Fruit fly (Drosophila melanogaster): ENCODE data around the gene CG5412.

Gene CG5412

dm6 chr3R:20560019-20560667, 16.7 kb upstream of the CG5412 start, which contains the start of gene CG15922 (continued):
- no peak for TF ChIP-seq CG8924 (tag; optimal IDR thresholded peaks at IDR 0.05)
- no peak; the same call in 1 of the 2 replicates for TF ChIP-seq Atf6 (GFP tag; IDR thresholded peaks at IDR 0.05)
- no peak for TF ChIP-seq ems (GFP tag; optimal IDR thresholded peaks at IDR 0.05)
- no peak for TF ChIP-seq p53 (GFP tag; optimal IDR thresholded peaks at IDR 0.05)
- no peak for TF ChIP-seq HLH4C (GFP tag; IDR thresholded peaks at IDR 0.05; ENCODE audit: partially characterized antibody)
- TF ChIP-seq Doc2 (GFP tag; IDR thresholded peaks at IDR 0.05): no peak

dm6 chr3R:20560668-20561226, 16.1 kb upstream of the CG5412 start, which contains the start of gene CG5191:
CG5191 (plus strand) TSS chr3R:20560865.
- TF ChIP-seq CoRest (tag; optimal IDR thresholded peaks at IDR 0.05) (peak; percentile 13), D19A (tag; optimal IDR thresholded peaks at IDR 0.05) (peak; percentile 39), Eip74EF (GFP tag; optimal IDR thresholded peaks at IDR 0.05) (peak in 1 of 2 experiments; percentile 5), Adf1 (GFP tag; IDR thresholded peaks at IDR 0.05) (peak; percentile 47), phol (tag; optimal IDR thresholded peaks at IDR 0.05) (peak; percentile 30), sr (GFP tag; IDR thresholded peaks at IDR 0.05) (0 out of 3 replicates have a peak, but pooled peaks have one; percentile 7), CG12299 (tag; optimal IDR thresholded peaks at IDR 0.05) (no peak), chinmo (GFP tag; IDR thresholded peaks at IDR 0.05; ENCODE audit: partially characterized antibody) (peak; percentile 84; the same call in 1 of the 4 replicates), Tbp (GFP tag; optimal IDR thresholded peaks at IDR 0.05) (no peak), cad (GFP tag; optimal IDR thresholded peaks at IDR 0.05) (peak; percentile 23), unc-4 (GFP tag; IDR thresholded peaks at IDR 0.05; ENCODE audit: partially characterized antibody) (0 out of 2 replicates have a peak, but pooled peaks have one; percentile 31), fd64A (GFP tag; optimal IDR thresholded peaks at IDR 0.05) (peak; percentile 30), CG14710 (tag; optimal IDR thresholded peaks at IDR 0.05) (peak; percentile 1), grau (tag; optimal IDR thresholded peaks at IDR 0.05) (peak; percentile 21), B-H1 (GFP tag; IDR thresholded peaks at IDR 0.05) (0 out of 3 replicates have a peak, but pooled peaks have one; percentile 6), CG34224 (GFP tag; IDR thresholded peaks at IDR 0.05; ENCODE audit: partially characterized antibody) (0 out of 3 replicates have a peak, but pooled peaks have one; percentile 20), CG8359 (GFP tag; optimal IDR thresholded peaks at IDR 0.05; ENCODE audit: borderline replicate concordance) (no peak), jigr1 (GFP tag; IDR thresholded peaks at IDR 0.05) (no peak), Stat92E (GFP tag; optimal IDR thresholded peaks at IDR 0.05) (peak in 1 of 3 experiments; percentile 20), seq (GFP tag; IDR thresholded peaks at IDR 0.05) (peak; percentile 21; the same call in 1 of the 2 replicates), CG9797 (GFP tag; optimal IDR thresholded peaks at IDR 0.05) (peak; percentile 29), CG4360 (GFP tag; IDR thresholded peaks at IDR 0.05) (peak; percentile 81), sens (GFP tag) (peak; percentile 41), CG12769 (tag; optimal IDR thresholded peaks at IDR 0.05) (peak; percentile 12), dimm (GFP tag; IDR thresholded peaks at IDR 0.05) (no peak), CG7745 (tag; optimal IDR thresholded peaks at IDR 0.05) (peak; percentile 97), Hr51 (GFP tag; optimal IDR thresholded peaks at IDR 0.05) (peak in 1 of 2 experiments; percentile 12), CG12104 (GFP tag; optimal IDR thresholded peaks at IDR 0.05) (no peak), CG1602 (GFP tag; optimal IDR thresholded peaks at IDR 0.05) (no peak), cg (GFP tag; optimal IDR thresholded peaks at IDR 0.05) (peak; percentile 12), pzg (GFP tag; optimal IDR thresholded peaks at IDR 0.05) (peak; percentile 21), crol (GFP tag; IDR thresholded peaks at IDR 0.05) (peak; percentile 35; the same call in 1 of the 2 replicates), Meics (GFP tag; optimal IDR thresholded peaks at IDR 0.05) (no peak), MESR4 (GFP tag; optimal IDR thresholded peaks at IDR 0.05) (peak; percentile 54), CG3281 (GFP tag; optimal IDR thresholded peaks at IDR 0.05) (no peak), Atf3 (GFP tag; optimal IDR thresholded peaks at IDR 0.05) (no peak), CG17361 (GFP tag; IDR thresholded peaks at IDR 0.05) (0 out of 3 replicates have a peak, but pooled peaks have one; percentile 15), CG10147 (GFP tag; optimal IDR thresholded peaks at IDR 0.05) (no peak), CG11504 (tag; optimal IDR thresholded peaks at IDR 0.05) (peak; percentile 33), yki (optimal IDR thresholded peaks at IDR 0.05) (no peak)

All from whole organism, embryonic.